Fruit fly (Drosophila melanogaster) whole organism, embryonic: Measurements from ENCODE around the gene Cby.
A peak's percentile ranks its signal among the peaks of the same experiment; 100 is the strongest.

ENCODE experiments used
- CG10267 ChIP-seq: fragments of 200-800 bp; sonication (Bioruptor generic); optimal IDR thresholded peaks from 2 replicates; lab custom pipeline; 2018; ENCODE audit warnings: missing biosample characterization, mild to moderate bottlenecking, missing genetic modification characterization, moderate library complexity
- CG11085 ChIP-seq: fragments of 200-800 bp; sonication (Bioruptor generic); IDR thresholded peaks from 2 replicates; pipeline ENCODE4 v1.3.6; 2022; ENCODE audit warnings: missing biosample characterization, missing genetic modification characterization
- CG11456 ChIP-seq: fragments of 200-800 bp; sonication (Bioruptor generic); IDR thresholded peaks from 3 replicates; pipeline ENCODE4 v1.3.6; 2022; ENCODE audit warnings: missing biosample characterization, missing genetic modification characterization
- CG11560 ChIP-seq: fragments of 200-800 bp; sonication (Bioruptor generic); IDR thresholded peaks from 3 replicates; pipeline ENCODE4 v1.3.6; 2022; ENCODE audit warnings: missing biosample characterization, missing genetic modification characterization
- CG13123 ChIP-seq: fragments of 200-800 bp; sonication (Bioruptor generic); optimal IDR thresholded peaks from 2 replicates; lab custom pipeline; 2016; ENCODE audit warnings: missing biosample characterization, missing genetic modification characterization
- CG14965 ChIP-seq: fragments of 200-800 bp; sonication (Bioruptor generic); optimal IDR thresholded peaks from 2 replicates; lab custom pipeline; 2016; ENCODE audit warnings: missing biosample characterization, missing genetic modification characterization, borderline replicate concordance
- CG15514 ChIP-seq: fragments of 200-800 bp; sonication (Bioruptor generic); optimal IDR thresholded peaks from 3 replicates; lab custom pipeline; 2017; ENCODE audit warnings: missing biosample characterization, missing genetic modification characterization, mild to moderate bottlenecking, moderate library complexity, missing genetic modification reagents
- CG17568 ChIP-seq: fragments of 200-800 bp; sonication (Bioruptor generic); optimal IDR thresholded peaks from 2 replicates; lab custom pipeline; 2018; ENCODE audit warnings: missing biosample characterization, mild to moderate bottlenecking, missing genetic modification characterization, moderate library complexity
- CG31365 ChIP-seq: fragments of 200-800 bp; sonication (Bioruptor generic); optimal IDR thresholded peaks from 2 replicates; lab custom pipeline; 2018; ENCODE audit warnings: missing biosample characterization, mild to moderate bottlenecking, missing genetic modification characterization
- CG3163 ChIP-seq: fragments of 200-800 bp; sonication (Bioruptor generic); optimal IDR thresholded peaks from 3 replicates; lab custom pipeline; 2016; ENCODE audit warnings: missing biosample characterization, missing genetic modification characterization
- CG34224 ChIP-seq: fragments of 200-800 bp; sonication (Bioruptor generic); IDR thresholded peaks from 3 replicates; pipeline ENCODE4 v1.3.6; 2022; ENCODE audit warnings: missing biosample characterization, missing genetic modification characterization; ENCODE audit not compliant: partially characterized antibody
- CG34376 ChIP-seq: fragments of 200-800 bp; sonication (Bioruptor generic); optimal IDR thresholded peaks from 2 replicates; lab custom pipeline; 2018; ENCODE audit warnings: missing biosample characterization, mild to moderate bottlenecking, missing genetic modification characterization
- CG4282 ChIP-seq: fragments of 200-800 bp; sonication (Bioruptor generic); optimal IDR thresholded peaks from 2 replicates; lab custom pipeline; 2016; ENCODE audit warnings: missing biosample characterization, missing genetic modification characterization
- CG6254 ChIP-seq: fragments of 200-800 bp; sonication (Bioruptor generic); optimal IDR thresholded peaks from 3 replicates; lab custom pipeline; 2017; ENCODE audit warnings: mild to moderate bottlenecking, missing biosample characterization, missing genetic modification reagents, missing genetic modification characterization
- CG6683 ChIP-seq: fragments of 200-800 bp; sonication (Bioruptor generic); optimal IDR thresholded peaks from 2 replicates; lab custom pipeline; 2017; ENCODE audit warnings: missing biosample characterization, mild to moderate bottlenecking, missing genetic modification characterization, missing genetic modification reagents
- CG6689 ChIP-seq: fragments of 200-800 bp; sonication (Bioruptor generic); IDR thresholded peaks from 2 replicates; pipeline ENCODE4 v1.3.6; 2022; ENCODE audit warnings: missing biosample characterization, missing genetic modification characterization
- CG6791 ChIP-seq: fragments of 200-800 bp; sonication (Bioruptor generic); IDR thresholded peaks from 3 replicates; pipeline ENCODE4 v1.3.6; 2022; ENCODE audit warnings: missing biosample characterization, missing genetic modification characterization; ENCODE audit not compliant: partially characterized antibody
- CG6854 ChIP-seq: fragments of 200-800 bp; sonication (Bioruptor generic); optimal IDR thresholded peaks from 3 replicates; lab custom pipeline; 2017; ENCODE audit warnings: missing biosample characterization, mild to moderate bottlenecking, missing genetic modification characterization
- CG7786 ChIP-seq: fragments of 200-800 bp; sonication (Bioruptor generic); optimal IDR thresholded peaks from 2 replicates; lab custom pipeline; 2016; ENCODE audit warnings: missing biosample characterization, missing genetic modification characterization
- CG8290 ChIP-seq, 3 experiments: fragments of 200-800 bp; sonication (Bioruptor generic); optimal IDR thresholded peaks; 2 replicates each; lab custom pipeline; 2016 to 2019; ENCODE audit warnings: missing biosample characterization in 3 of 3, missing genetic modification characterization in 3 of 3, mild to moderate bottlenecking in 2 of 3, moderate library complexity in 1 of 3
- CG9609 ChIP-seq: fragments of 200-800 bp; sonication (Bioruptor generic); optimal IDR thresholded peaks from 3 replicates; lab custom pipeline; 2016; ENCODE audit warnings: missing biosample characterization, missing genetic modification characterization
- Deaf1 ChIP-seq: fragments of 200-800 bp; optimal IDR thresholded peaks from 3 replicates; lab custom pipeline; 2019; ENCODE audit warnings: missing biosample characterization, mild to moderate bottlenecking, missing genetic modification characterization, moderate library complexity
- Dfd ChIP-seq, 2 experiments: fragments of >200 bp; optimal IDR thresholded peaks; 2 replicates each; lab custom pipeline; 2017; ENCODE audit warnings: missing biosample characterization in 2 of 2, missing genetic modification characterization in 2 of 2
- Ets97D ChIP-seq: fragments of 200-800 bp; sonication (Bioruptor generic); optimal IDR thresholded peaks from 3 replicates; lab custom pipeline; 2016; ENCODE audit warnings: missing biosample characterization, missing genetic modification characterization
- HLHmδ ChIP-seq: fragments of 200-800 bp; sonication (Bioruptor generic); optimal IDR thresholded peaks from 2 replicates; lab custom pipeline; 2018; ENCODE audit warnings: missing biosample characterization, mild to moderate bottlenecking, missing genetic modification characterization, moderate library complexity
- Hmr ChIP-seq: fragments of 200-800 bp; sonication (Bioruptor generic); optimal IDR thresholded peaks from 3 replicates; lab custom pipeline; 2017; ENCODE audit warnings: mild to moderate bottlenecking, missing biosample characterization, missing genetic modification reagents, missing genetic modification characterization
- Lim3 ChIP-seq: fragments of 200-800 bp; sonication (Bioruptor generic); IDR thresholded peaks from 2 replicates; pipeline ENCODE4 v1.3.6; 2022; ENCODE audit warnings: missing biosample characterization, missing genetic modification characterization
- Med ChIP-seq: fragments of 200-800 bp; sonication (Bioruptor generic); peaks from one replicate; lab custom pipeline; 2016; ENCODE audit warnings: missing biosample characterization, missing genetic modification characterization, mild to moderate bottlenecking, inconsistent platforms, moderate library complexity
- Nf-YA ChIP-seq: fragments of 200-800 bp; sonication (Bioruptor generic); IDR thresholded peaks from 2 replicates; pipeline ENCODE4 v1.3.6; 2022; ENCODE audit warnings: missing biosample characterization, missing genetic modification characterization
- Sry-β ChIP-seq: fragments of 200-800 bp; sonication (Bioruptor generic); optimal IDR thresholded peaks from 2 replicates; lab custom pipeline; 2018; ENCODE audit warnings: missing biosample characterization, mild to moderate bottlenecking, missing genetic modification characterization, moderate library complexity
- Tbp ChIP-seq: fragments of >200 bp; optimal IDR thresholded peaks from 2 replicates; lab custom pipeline; 2018; ENCODE audit warnings: missing biosample characterization, missing genetic modification characterization
- Trl ChIP-seq, 3 experiments: fragments of >200 bp in 2 of 3; fragments of 200-800 bp in 1 of 3; sonication (Bioruptor generic) in 1 of 3; optimal IDR thresholded peaks; 2 replicates in 1 of 3; 3 replicates in 2 of 3; lab custom pipeline; 2016 to 2017; ENCODE audit warnings: missing biosample characterization in 1 of 3, missing genetic modification characterization in 1 of 3
- Usf ChIP-seq: fragments of 200-800 bp; sonication (Bioruptor generic); optimal IDR thresholded peaks from 2 replicates; lab custom pipeline; 2017; ENCODE audit warnings: missing genotype, missing biosample characterization, missing genetic modification characterization
- Vsx1 ChIP-seq: fragments of 200-800 bp; sonication (Bioruptor generic); optimal IDR thresholded peaks from 2 replicates; lab custom pipeline; 2017; ENCODE audit warnings: missing biosample characterization, mild to moderate bottlenecking, missing genetic modification characterization, missing genetic modification reagents
- Xbp1 ChIP-seq: fragments of 200-800 bp; sonication (Bioruptor generic); optimal IDR thresholded peaks from 3 replicates; lab custom pipeline; 2016; ENCODE audit warnings: missing biosample characterization, mild to moderate bottlenecking, missing genetic modification characterization
- abd-A ChIP-seq: fragments of 200-800 bp; sonication (Bioruptor generic); optimal IDR thresholded peaks from 3 replicates; lab custom pipeline; 2019; ENCODE audit warnings: missing biosample characterization, mild to moderate bottlenecking, missing genetic modification characterization, moderate library complexity
- btn ChIP-seq: fragments of 200-800 bp; sonication (Bioruptor generic); optimal IDR thresholded peaks from 2 replicates; lab custom pipeline; 2016; ENCODE audit warnings: missing biosample characterization, missing genetic modification characterization
- crol ChIP-seq: fragments of 200-800 bp; sonication (Bioruptor generic); IDR thresholded peaks from 2 replicates; pipeline ENCODE4 v1.3.6; 2022; ENCODE audit warnings: missing biosample characterization, missing genetic modification characterization
- gce ChIP-seq: fragments of 200-800 bp; sonication (Bioruptor generic); IDR thresholded peaks from 3 replicates; pipeline ENCODE4 v1.3.6; 2022; ENCODE audit warnings: missing biosample characterization, missing genetic modification characterization
- gsb ChIP-seq: fragments of 200-800 bp; sonication (Bioruptor generic); IDR thresholded peaks from 2 replicates; pipeline ENCODE4 v1.3.6; 2022; ENCODE audit warnings: missing biosample characterization, missing genetic modification characterization
- gt ChIP-seq: fragments of 200-800 bp; sonication (Bioruptor generic); IDR thresholded peaks from 2 replicates; pipeline ENCODE4 v1.3.6; 2022; ENCODE audit warnings: missing biosample characterization, missing genetic modification characterization
- ham ChIP-seq: fragments of 200-800 bp; sonication (Bioruptor generic); IDR thresholded peaks from 2 replicates; pipeline ENCODE4 v1.3.6; 2022; ENCODE audit warnings: missing biosample characterization, missing genetic modification characterization
- kah ChIP-seq: fragments of 200-800 bp; sonication (Bioruptor generic); optimal IDR thresholded peaks from 2 replicates; lab custom pipeline; 2018; ENCODE audit warnings: missing biosample characterization, mild to moderate bottlenecking, missing genetic modification characterization
- maf-S ChIP-seq: fragments of 200-800 bp; sonication (Bioruptor generic); optimal IDR thresholded peaks from 2 replicates; lab custom pipeline; 2016; ENCODE audit warnings: missing biosample characterization, missing genetic modification characterization
- mirr ChIP-seq: fragments of 200-800 bp; sonication (Bioruptor generic); optimal IDR thresholded peaks from 3 replicates; lab custom pipeline; 2018; ENCODE audit warnings: missing biosample characterization, mild to moderate bottlenecking, missing genetic modification characterization
- pb ChIP-seq: fragments of 200-800 bp; sonication (Bioruptor generic); optimal IDR thresholded peaks from 3 replicates; lab custom pipeline; 2016; ENCODE audit warnings: missing biosample characterization, missing genetic modification characterization
- sens ChIP-seq: fragments of 200-800 bp; sonication (Bioruptor generic); peaks from one replicate; lab custom pipeline; 2016; ENCODE audit warnings: missing biosample characterization, missing genetic modification characterization
- tll ChIP-seq, 2 experiments: fragments of 200-800 bp in 1 of 2; fragments of >200 bp in 1 of 2; sonication (Bioruptor generic) in 1 of 2; optimal IDR thresholded peaks; 2 replicates each; lab custom pipeline; 2017 to 2019; ENCODE audit warnings: missing biosample characterization in 2 of 2, missing genetic modification characterization in 2 of 2, mild to moderate bottlenecking in 1 of 2, moderate library complexity in 1 of 2
- trem ChIP-seq: fragments of 200-800 bp; optimal IDR thresholded peaks from 3 replicates; lab custom pipeline; 2019; ENCODE audit warnings: missing biosample characterization, mild to moderate bottlenecking, missing genetic modification characterization, moderate library complexity
- vfl ChIP-seq: fragments of 200-800 bp; sonication (Bioruptor generic); optimal IDR thresholded peaks from 2 replicates; lab custom pipeline; 2016; ENCODE audit warnings: missing biosample characterization, missing genetic modification characterization

Gene Cby

dm6 chr3R:21886861-21887587 is 19.2 kb downstream of the Cby start, which contains the start of the genes CG6678 and dnd (continued):
- peak; percentile 92 for TF ChIP-seq crol (GFP tag; lab: Robert Waterston, UW)
- TF ChIP-seq CG10267 (tag; lab: Kevin White, UChicago) = peak; percentile 68
- no peak for TF ChIP-seq gsb (GFP tag; lab: Robert Waterston, UW)
- TF ChIP-seq Deaf1 (tag; lab: Kevin White, UChicago) = no peak
- TF ChIP-seq CG8290 (GFP tag; optimal IDR thresholded peaks at IDR 0.05; lab: Kevin White, UChicago) = no peak
- TF ChIP-seq CG8290 (tag; optimal IDR thresholded peaks at IDR 0.05; lab: Kevin White, UChicago) = no peak
- TF ChIP-seq CG3163 = no peak
- TF ChIP-seq CG4282 (GFP tag; lab: Kevin White, UChicago) = no peak
- TF ChIP-seq Med (GFP tag; lab: Kevin White, UChicago) = no peak
- TF ChIP-seq Vsx1 (GFP tag; lab: Kevin White, UChicago) = peak; percentile 91
- TF ChIP-seq Dfd (GFP tag; optimal IDR thresholded peaks at IDR 0.05; lab: Kevin White, UChicago) = no peak
- TF ChIP-seq kah (GFP tag; lab: Kevin White, UChicago) = no peak
- TF ChIP-seq pb = no peak
- TF ChIP-seq gt (GFP tag; lab: Robert Waterston, UW) = no peak
- no peak for TF ChIP-seq ham (GFP tag; lab: Robert Waterston, UW)
- no peak for TF ChIP-seq CG14965 (GFP tag; lab: Kevin White, UChicago)
- TF ChIP-seq CG9609 (GFP tag; lab: Kevin White, UChicago) = no peak
- peak; percentile 43 for TF ChIP-seq sens (GFP tag; lab: Kevin White, UChicago)
- TF ChIP-seq HLHmδ = no peak
- TF ChIP-seq Usf (GFP tag; lab: Kevin White, UChicago) = no peak
- TF ChIP-seq CG13123 (GFP tag; lab: Kevin White, UChicago) = no peak
- no peak for TF ChIP-seq maf-S
- no peak for TF ChIP-seq Xbp1 (GFP tag; lab: Kevin White, UChicago)
- no peak for TF ChIP-seq Hmr (GFP tag; lab: Kevin White, UChicago)
- TF ChIP-seq CG6689 = no peak
- no peak for TF ChIP-seq CG15514 (GFP tag; lab: Kevin White, UChicago)
- TF ChIP-seq Sry-β (GFP tag; lab: Kevin White, UChicago) = no peak
- TF ChIP-seq vfl (GFP tag; lab: Kevin White, UChicago) = no peak
- TF ChIP-seq CG6791 (GFP tag; lab: Robert Waterston, UW) = no peak
- no peak for TF ChIP-seq tll (GFP tag; optimal IDR thresholded peaks at IDR 0.05; lab: Kevin White, UChicago)
- TF ChIP-seq CG17568 (GFP tag; lab: Kevin White, UChicago) = no peak
- TF ChIP-seq Trl (optimal IDR thresholded peaks at IDR 0.05; lab: Kevin White, UChicago) = no peak
- TF ChIP-seq Trl (GFP tag; optimal IDR thresholded peaks at IDR 0.05; lab: Kevin White, UChicago) = no peak
- TF ChIP-seq Ets97D (GFP tag; lab: Kevin White, UChicago) = no peak
- TF ChIP-seq CG6683 (GFP tag; lab: Kevin White, UChicago) = no peak
- TF ChIP-seq CG31365 (tag; lab: Kevin White, UChicago) = peak; percentile 14
- no peak for TF ChIP-seq trem (tag; lab: Kevin White, UChicago)
- TF ChIP-seq CG11456 = no peak
- no peak for TF ChIP-seq CG7786 (GFP tag; lab: Kevin White, UChicago)
- no peak for TF ChIP-seq CG11085 (GFP tag; lab: Robert Waterston, UW)
- no peak for TF ChIP-seq CG6254 (GFP tag; lab: Kevin White, UChicago)
- TF ChIP-seq mirr (GFP tag; lab: Kevin White, UChicago) = no peak
- no peak for TF ChIP-seq btn (GFP tag; lab: Kevin White, UChicago)
- TF ChIP-seq CG34224 (GFP tag; lab: Robert Waterston, UW) = no peak
- no peak for TF ChIP-seq Tbp
- TF ChIP-seq gce = no peak
- TF ChIP-seq abd-A (tag; lab: Kevin White, UChicago) = no peak
- no peak for TF ChIP-seq CG6854 (GFP tag; lab: Kevin White, UChicago)
- TF ChIP-seq CG11560 (tag; lab: Robert Waterston, UW) = no peak
- no peak for TF ChIP-seq Nf-YA (GFP tag; lab: Robert Waterston, UW)
- TF ChIP-seq CG34376 (GFP tag; lab: Kevin White, UChicago) = no peak
- no peak for TF ChIP-seq Lim3 (GFP tag; lab: Robert Waterston, UW)
